Fruit fly (Drosophila melanogaster) whole organism, prepupa: Measurements from ENCODE around the gene eIF3d1.

Source experiments
- Blimp-1 ChIP-seq: fragments of 200-800 bp; sonication (Bioruptor generic); optimal IDR thresholded peaks from 3 replicates; lab custom pipeline; 2017; ENCODE audit warnings: missing biosample characterization, missing genetic modification characterization, mild to moderate bottlenecking, moderate library complexity, missing genetic modification reagents
- CG10631 ChIP-seq: fragments of 200-800 bp; sonication (Bioruptor generic); optimal IDR thresholded peaks from 2 replicates; lab custom pipeline; 2016; ENCODE audit warnings: missing biosample characterization, missing genetic modification characterization
- CG11762 ChIP-seq: fragments of 200-800 bp; sonication (Bioruptor generic); optimal IDR thresholded peaks from 3 replicates; lab custom pipeline; 2016; ENCODE audit warnings: missing biosample characterization, missing genetic modification characterization; ENCODE audit not compliant: insufficient read depth
- CG11902 ChIP-seq: fragments of 200-800 bp; sonication (Bioruptor generic); optimal IDR thresholded peaks from 3 replicates; lab custom pipeline; 2016; ENCODE audit warnings: missing biosample characterization, missing genetic modification characterization
- CG16779 ChIP-seq: fragments of 200-800 bp; sonication (Bioruptor generic); optimal IDR thresholded peaks from 3 replicates; lab custom pipeline; 2017; ENCODE audit warnings: missing biosample characterization, mild to moderate bottlenecking, missing genetic modification characterization
- CG3032 ChIP-seq: fragments of 200-800 bp; optimal IDR thresholded peaks from 2 replicates; lab custom pipeline; 2019; ENCODE audit warnings: missing biosample characterization, mild to moderate bottlenecking, missing genetic modification characterization, moderate library complexity
- CG31627 ChIP-seq: fragments of 200-800 bp; sonication (Bioruptor generic); optimal IDR thresholded peaks from 3 replicates; lab custom pipeline; 2016; ENCODE audit warnings: missing biosample characterization, missing genetic modification characterization
- CG3919 ChIP-seq: fragments of 200-800 bp; sonication (Bioruptor generic); optimal IDR thresholded peaks from 3 replicates; lab custom pipeline; 2016; ENCODE audit warnings: missing biosample characterization, missing genetic modification characterization
- CG6808 ChIP-seq: fragments of 200-800 bp; sonication (Bioruptor generic); optimal IDR thresholded peaks from 3 replicates; lab custom pipeline; 2017; ENCODE audit warnings: missing biosample characterization, missing genetic modification characterization, mild to moderate bottlenecking, moderate library complexity, missing genetic modification reagents
- CG7368 ChIP-seq: fragments of 200-800 bp; sonication (Bioruptor generic); optimal IDR thresholded peaks from 3 replicates; lab custom pipeline; 2016; ENCODE audit warnings: missing biosample characterization, missing genetic modification characterization
- CG8319 ChIP-seq: fragments of 200-800 bp; sonication (Bioruptor generic); optimal IDR thresholded peaks from 3 replicates; lab custom pipeline; 2016; ENCODE audit warnings: missing biosample characterization, missing genetic modification characterization
- CG9139 ChIP-seq: fragments of 200-800 bp; sonication (Bioruptor generic); optimal IDR thresholded peaks from 3 replicates; lab custom pipeline; 2017; ENCODE audit warnings: missing biosample characterization, mild to moderate bottlenecking, missing genetic modification characterization
- Eip78C ChIP-seq: fragments of 200-800 bp; sonication (Bioruptor generic); peaks from one replicate; lab custom pipeline; 2016; ENCODE audit warnings: missing biosample characterization, missing genetic modification characterization
- Eip93F ChIP-seq: fragments of 200-800 bp; sonication (Bioruptor generic); optimal IDR thresholded peaks from 2 replicates; lab custom pipeline; 2016; ENCODE audit warnings: missing biosample characterization, mild to moderate bottlenecking, missing genetic modification characterization
- Ets21C ChIP-seq: fragments of 200-800 bp; sonication (Bioruptor generic); optimal IDR thresholded peaks from 3 replicates; lab custom pipeline; 2016; ENCODE audit warnings: missing biosample characterization, missing genetic modification characterization
- Hr38 ChIP-seq: sonication (Bioruptor generic); optimal IDR thresholded peaks from 2 replicates; lab custom pipeline; 2016; ENCODE audit warnings: missing biosample characterization, missing genetic modification characterization
- Hr39 ChIP-seq: fragments of 200-800 bp; sonication (Bioruptor generic); optimal IDR thresholded peaks from 2 replicates; lab custom pipeline; 2016; ENCODE audit warnings: missing biosample characterization, missing genetic modification characterization
- Hr4 ChIP-seq: fragments of 200-800 bp; sonication (Bioruptor generic); optimal IDR thresholded peaks from 3 replicates; lab custom pipeline; 2016; ENCODE audit warnings: missing biosample characterization, missing genetic modification characterization
- Lpt ChIP-seq: fragments of 200-800 bp; sonication (Bioruptor generic); optimal IDR thresholded peaks from 3 replicates; lab custom pipeline; 2016; ENCODE audit warnings: missing biosample characterization, missing genetic modification characterization
- Met ChIP-seq: fragments of 200-800 bp; sonication (Bioruptor generic); optimal IDR thresholded peaks from 3 replicates; lab custom pipeline; 2016; ENCODE audit warnings: missing biosample characterization, missing genetic modification characterization
- Smox ChIP-seq: fragments of 200-800 bp; sonication (Bioruptor generic); optimal IDR thresholded peaks from 3 replicates; lab custom pipeline; 2016; ENCODE audit warnings: missing biosample characterization, missing genetic modification characterization
- Sox102F ChIP-seq: fragments of 200-800 bp; sonication (Bioruptor generic); optimal IDR thresholded peaks from 2 replicates; lab custom pipeline; 2016; ENCODE audit warnings: missing biosample characterization, mild to moderate bottlenecking, missing genetic modification characterization
- Sox14 ChIP-seq: fragments of 200-800 bp; sonication (Bioruptor generic); optimal IDR thresholded peaks from 3 replicates; lab custom pipeline; 2016; ENCODE audit warnings: missing biosample characterization, missing genetic modification characterization
- Sox15 ChIP-seq: fragments of 200-800 bp; sonication (Bioruptor generic); optimal IDR thresholded peaks from 3 replicates; lab custom pipeline; 2016; ENCODE audit warnings: missing biosample characterization, missing genetic modification characterization
- achi ChIP-seq: fragments of 200-800 bp; sonication (Bioruptor generic); optimal IDR thresholded peaks from 3 replicates; lab custom pipeline; 2016; ENCODE audit warnings: missing biosample characterization, missing genetic modification characterization
- acj6 ChIP-seq: fragments of 200-800 bp; sonication (Bioruptor generic); optimal IDR thresholded peaks from 3 replicates; lab custom pipeline; 2016; ENCODE audit warnings: missing biosample characterization, missing genetic modification characterization
- cyc ChIP-seq: fragments of 200-800 bp; sonication (Bioruptor generic); optimal IDR thresholded peaks from 3 replicates; lab custom pipeline; 2016; ENCODE audit warnings: missing biosample characterization, missing genetic modification characterization
- esn ChIP-seq: fragments of 200-800 bp; sonication (Bioruptor generic); optimal IDR thresholded peaks from 2 replicates; lab custom pipeline; 2016; ENCODE audit warnings: missing biosample characterization, mild to moderate bottlenecking, missing genetic modification characterization, moderate library complexity
- fd59A ChIP-seq: fragments of 200-800 bp; sonication (Bioruptor generic); optimal IDR thresholded peaks from 2 replicates; lab custom pipeline; 2017; ENCODE audit warnings: missing biosample characterization, mild to moderate bottlenecking, missing genetic modification characterization, missing genetic modification reagents
- lz ChIP-seq: fragments of 200-800 bp; sonication (Bioruptor generic); optimal IDR thresholded peaks from 3 replicates; lab custom pipeline; 2016; ENCODE audit warnings: missing biosample characterization, missing genetic modification characterization
- net ChIP-seq: fragments of 200-800 bp; sonication (Bioruptor generic); optimal IDR thresholded peaks from 3 replicates; lab custom pipeline; 2016; ENCODE audit warnings: missing biosample characterization, missing genetic modification characterization
- pdm3 ChIP-seq: fragments of 200-800 bp; sonication (Bioruptor generic); optimal IDR thresholded peaks from 3 replicates; lab custom pipeline; 2016; ENCODE audit warnings: missing biosample characterization, missing genetic modification characterization
- salr ChIP-seq, 2 experiments: fragments of 200-800 bp; sonication (Bioruptor generic); optimal IDR thresholded peaks; 3 replicates each; lab custom pipeline; 2016 to 2018; ENCODE audit warnings: missing biosample characterization in 2 of 2, missing genetic modification characterization in 2 of 2, mild to moderate bottlenecking in 1 of 2
- spab ChIP-seq: fragments of 200-800 bp; sonication (Bioruptor generic); optimal IDR thresholded peaks from 2 replicates; lab custom pipeline; 2017; ENCODE audit warnings: missing biosample characterization, mild to moderate bottlenecking, missing genetic modification characterization, missing genetic modification reagents
- svp ChIP-seq: fragments of 200-800 bp; sonication (Bioruptor generic); peaks from one replicate; lab custom pipeline; 2016; ENCODE audit warnings: missing biosample characterization, missing genetic modification characterization
- topi ChIP-seq: fragments of 200-800 bp; sonication (Bioruptor generic); optimal IDR thresholded peaks from 3 replicates; lab custom pipeline; 2016; ENCODE audit warnings: missing biosample characterization, missing genetic modification characterization
- vri ChIP-seq: fragments of 200-800 bp; sonication (Bioruptor generic); optimal IDR thresholded peaks from 3 replicates; lab custom pipeline; 2016; ENCODE audit warnings: missing biosample characterization, mild to moderate bottlenecking, missing genetic modification characterization

The eIF3d1 gene

dm6 chr3R:23696145-23696544 lies 16.3 kb downstream of the eIF3d1 start, which contains the start of gene CG10252:
Gene CG10252, minus strand, starts transcription at chr3R:23696245.
- TF ChIP-seq Smox (no peak), net (no peak), Sox15 (GFP tag; lab: Kevin White, UChicago) (no peak), fd59A (GFP tag; lab: Kevin White, UChicago) (no peak), salr (GFP tag; optimal IDR thresholded peaks at IDR 0.05; lab: Kevin White, UChicago) (no peak)

dm6 chr3R:23698835-23699234 lies 19.0 kb downstream of the eIF3d1 start, which contains the start of gene prt:
Gene prt, minus strand, starts transcription at chr3R:23699027.
- TF ChIP-seq achi (GFP tag; lab: Kevin White, UChicago) = no peak
- no peak for TF ChIP-seq CG11762 (GFP tag; lab: Kevin White, UChicago)
- TF ChIP-seq Eip78C (GFP tag; lab: Kevin White, UChicago) = no peak
- no peak for TF ChIP-seq Ets21C
- TF ChIP-seq Smox = no peak
- no peak for TF ChIP-seq CG11902 (GFP tag; lab: Kevin White, UChicago)
- no peak for TF ChIP-seq CG8319 (GFP tag; lab: Kevin White, UChicago)
- no peak for TF ChIP-seq topi (GFP tag; lab: Kevin White, UChicago)
- no peak for TF ChIP-seq Blimp-1 (GFP tag; lab: Kevin White, UChicago)
- no peak for TF ChIP-seq CG7368 (GFP tag; lab: Kevin White, UChicago)
- TF ChIP-seq acj6 = no peak
- no peak for TF ChIP-seq salr (GFP tag; optimal IDR thresholded peaks at IDR 0.05; lab: Kevin White, UChicago)
- no peak for TF ChIP-seq Eip93F
- TF ChIP-seq Hr38 (GFP tag; lab: Kevin White, UChicago) = no peak
- no peak for TF ChIP-seq CG3032 (tag; lab: Kevin White, UChicago)
- TF ChIP-seq esn = no peak
- TF ChIP-seq, all 60 proteins: peak for 0

dm6 chr3R:23700304-23700767 lies 20.5 kb downstream of the eIF3d1 start, which contains the start of the genes CG31468 and Gba1a:
Gene CG31468, minus strand, starts transcription at chr3R:23700354.
Gene Gba1a, plus strand, starts transcription at chr3R:23700621.
- TF ChIP-seq CG10631 (GFP tag; lab: Kevin White, UChicago) (no peak), CG3919 (GFP tag; lab: Kevin White, UChicago) (no peak), CG16779 (tag; lab: Kevin White, UChicago) (no peak), vri (GFP tag; lab: Kevin White, UChicago) (peak; percentile 82), pdm3 (GFP tag; lab: Kevin White, UChicago) (no peak), spab (GFP tag; lab: Kevin White, UChicago) (no peak)

- TF ChIP-seq Hr4 (GFP tag; lab: Kevin White, UChicago) (no peak), spab (GFP tag; lab: Kevin White, UChicago) (no peak)
These were observed 22.6 kb downstream of the eIF3d1 start, which contains the start of gene Qsox4 for dm6 chr3R:23702461-23702860. Gene Qsox4, plus strand, starts transcription at chr3R:23702761.

dm6 chr3R:23704383-23705033 lies 24.7 kb downstream of the eIF3d1 start, which contains the start of gene Gba1b:
Gene Gba1b, plus strand, starts transcription at chr3R:23704804.
- TF ChIP-seq Sox102F (GFP tag; lab: Kevin White, UChicago) (peak; percentile 40), Sox14 (peak; percentile 15), Eip78C (GFP tag; lab: Kevin White, UChicago) (peak; percentile 83), CG31627 (peak; percentile 29), svp (GFP tag; lab: Kevin White, UChicago) (peak; percentile 96), Lpt (GFP tag; lab: Kevin White, UChicago) (no peak), Hr39 (GFP tag; lab: Kevin White, UChicago) (peak; percentile 16), lz (GFP tag; lab: Kevin White, UChicago) (peak; percentile 8), topi (GFP tag; lab: Kevin White, UChicago) (peak; percentile 32), CG6808 (GFP tag; lab: Kevin White, UChicago) (no peak), cyc (peak; percentile 20), CG9139 (GFP tag; lab: Kevin White, UChicago) (no peak), Met (GFP tag; lab: Kevin White, UChicago) (peak; percentile 21), Hr38 (GFP tag; lab: Kevin White, UChicago) (no peak)
